Worm (Caenorhabditis elegans) whole organism, L3 larva: ENCODE data around the gene C37C3.12.
A peak's percentile ranks its signal among the peaks of the same experiment; 100 is the strongest.

Source experiments
- R02D3.7 ChIP-seq: fragments of 150-350 bp; optimal IDR thresholded peaks from 2 replicates; lab custom pipeline; 2014; ENCODE audit warnings: missing biosample characterization, missing genetic modification characterization
- ZK546.5 ChIP-seq: sonication (generic microtip); optimal IDR thresholded peaks from 2 replicates; lab custom pipeline; 2017; ENCODE audit warnings: missing biosample characterization, missing genetic modification characterization
- ceh-16 ChIP-seq: sonication (generic microtip); optimal IDR thresholded peaks from 2 replicates; lab custom pipeline; 2017; ENCODE audit warnings: missing biosample characterization, missing genetic modification characterization
- ceh-28 ChIP-seq: fragments of 150-350 bp; optimal IDR thresholded peaks from 2 replicates; lab custom pipeline; 2014; ENCODE audit warnings: missing biosample characterization, missing genetic modification reagents, missing genetic modification characterization
- ceh-9 ChIP-seq: sonication (generic microtip); optimal IDR thresholded peaks from 2 replicates; lab custom pipeline; 2018; ENCODE audit warnings: missing biosample characterization, missing genetic modification characterization
- daf-12 ChIP-seq: fragments of 150-350 bp; optimal IDR thresholded peaks from 2 replicates; lab custom pipeline; 2014; ENCODE audit warnings: missing biosample characterization, missing genetic modification reagents, missing genetic modification characterization
- egl-27 ChIP-seq: sonication (generic microtip); optimal IDR thresholded peaks from 4 replicates; lab custom pipeline; 2017; ENCODE audit warnings: missing biosample characterization, missing genetic modification reagents, missing genetic modification characterization
- egl-5 ChIP-seq: fragments of 150-350 bp; optimal IDR thresholded peaks from 2 replicates; lab custom pipeline; 2017; ENCODE audit warnings: missing biosample characterization, missing genetic modification reagents, missing genetic modification characterization, inconsistent platforms
- elt-1 ChIP-seq: fragments of 150-350 bp; optimal IDR thresholded peaks from 2 replicates; lab custom pipeline; 2014; ENCODE audit warnings: missing biosample characterization, missing genetic modification characterization
- elt-3 ChIP-seq, 3 experiments: fragments of 150-350 bp in 1 of 3; sonication (generic microtip) in 2 of 3; optimal IDR thresholded peaks; 2 replicates in 2 of 3; 4 replicates in 1 of 3; lab custom pipeline; 2014 to 2017; ENCODE audit warnings: missing biosample characterization in 3 of 3, missing genetic modification characterization in 3 of 3
- eor-1 ChIP-seq, 2 experiments: fragments of 150-350 bp; optimal IDR thresholded peaks; 2 replicates each; lab custom pipeline; 2014 to 2018; ENCODE audit warnings: missing biosample characterization in 2 of 2, missing genetic modification characterization in 2 of 2
- fkh-10 ChIP-seq: sonication (generic microtip); optimal IDR thresholded peaks from 2 replicates; lab custom pipeline; 2017; ENCODE audit warnings: missing biosample characterization, missing genetic modification reagents, missing genetic modification characterization
- fkh-2 ChIP-seq: fragments of 150-350 bp; optimal IDR thresholded peaks from 2 replicates; lab custom pipeline; 2014; ENCODE audit warnings: missing biosample characterization, missing genetic modification reagents, missing genetic modification characterization
- fos-1 ChIP-seq: fragments of 150-350 bp; optimal IDR thresholded peaks from 2 replicates; lab custom pipeline; 2014; ENCODE audit warnings: missing biosample characterization, missing genetic modification characterization
- hmg-11 ChIP-seq: sonication (generic microtip); optimal IDR thresholded peaks from 2 replicates; lab custom pipeline; 2016; ENCODE audit warnings: missing genetic modification characterization, missing compliant biosample characterization
- jun-1 ChIP-seq: fragments of 150-350 bp; optimal IDR thresholded peaks from 2 replicates; lab custom pipeline; 2014; ENCODE audit warnings: missing biosample characterization, missing genetic modification reagents, missing genetic modification characterization
- lin-15B ChIP-seq: fragments of 150-350 bp; optimal IDR thresholded peaks from 2 replicates; lab custom pipeline; 2014; ENCODE audit warnings: missing biosample characterization, missing genetic modification characterization
- lin-39 ChIP-seq: fragments of 150-350 bp; optimal IDR thresholded peaks from 2 replicates; lab custom pipeline; 2018; ENCODE audit warnings: missing biosample characterization, missing genetic modification reagents, missing genetic modification characterization
- lsy-12 ChIP-seq: sonication (generic microtip); optimal IDR thresholded peaks from 2 replicates; lab custom pipeline; 2016; ENCODE audit warnings: mild to moderate bottlenecking, missing genetic modification characterization, missing compliant biosample characterization
- mdl-1 ChIP-seq: fragments of 150-350 bp; optimal IDR thresholded peaks from 2 replicates; lab custom pipeline; 2014; ENCODE audit warnings: missing biosample characterization, missing genetic modification characterization
- mml-1 ChIP-seq: fragments of 150-350 bp; sonication (generic microtip); optimal IDR thresholded peaks from 3 replicates; lab custom pipeline; 2014; ENCODE audit warnings: missing biosample characterization, missing genetic modification characterization
- nfya-1 ChIP-seq: sonication (generic microtip); optimal IDR thresholded peaks from 2 replicates; lab custom pipeline; 2017; ENCODE audit warnings: missing genetic modification characterization, mild to moderate bottlenecking, missing compliant biosample characterization, antibody characterized with exemption, moderate library complexity; ENCODE audit not compliant: insufficient read depth
- nhr-12 ChIP-seq: fragments of 150-350 bp; optimal IDR thresholded peaks from 2 replicates; lab custom pipeline; 2014; ENCODE audit warnings: missing biosample characterization, missing genetic modification characterization
- nhr-23 ChIP-seq: fragments of 150-350 bp; optimal IDR thresholded peaks from 2 replicates; lab custom pipeline; 2014; ENCODE audit warnings: missing biosample characterization, missing genetic modification reagents, missing genetic modification characterization
- nhr-237 ChIP-seq: fragments of 150-350 bp; optimal IDR thresholded peaks from 2 replicates; lab custom pipeline; 2014; ENCODE audit warnings: missing biosample characterization, missing genetic modification characterization
- nhr-25 ChIP-seq: sonication (generic microtip); optimal IDR thresholded peaks from 2 replicates; lab custom pipeline; 2017; ENCODE audit warnings: missing biosample characterization, missing genetic modification characterization
- nhr-28 ChIP-seq: fragments of 150-350 bp; optimal IDR thresholded peaks from 2 replicates; lab custom pipeline; 2014; ENCODE audit warnings: missing biosample characterization, missing genetic modification characterization
- nhr-43 ChIP-seq: sonication (generic microtip); optimal IDR thresholded peaks from 2 replicates; lab custom pipeline; 2016; ENCODE audit warnings: mild to moderate bottlenecking, missing genetic modification characterization, missing compliant biosample characterization; ENCODE audit not compliant: poor library complexity, severe bottlenecking
- nhr-67 ChIP-seq: fragments of 150-350 bp; optimal IDR thresholded peaks from 2 replicates; lab custom pipeline; 2014; ENCODE audit warnings: missing biosample characterization, missing genetic modification characterization
- nhr-76 ChIP-seq: fragments of 150-350 bp; sonication (generic microtip); optimal IDR thresholded peaks from 5 replicates; lab custom pipeline; 2014; ENCODE audit warnings: missing biosample characterization, missing genetic modification characterization
- pha-4 ChIP-seq: fragments of 150-350 bp; optimal IDR thresholded peaks from 2 replicates; lab custom pipeline; 2014; ENCODE audit warnings: missing biosample characterization, missing genetic modification reagents, missing genetic modification characterization
- pqm-1 ChIP-seq: fragments of 150-350 bp; optimal IDR thresholded peaks from 2 replicates; lab custom pipeline; 2017; ENCODE audit warnings: missing biosample characterization, missing genetic modification characterization, inconsistent platforms
- sea-2 ChIP-seq: fragments of 150-350 bp; sonication (generic microtip); optimal IDR thresholded peaks from 4 replicates; lab custom pipeline; 2014; ENCODE audit warnings: missing biosample characterization, missing genetic modification reagents, missing genetic modification characterization
- skn-1 ChIP-seq: fragments of 150-350 bp; optimal IDR thresholded peaks from 2 replicates; lab custom pipeline; 2014; ENCODE audit warnings: missing biosample characterization, missing genetic modification characterization
- snpc-4 ChIP-seq: fragments of 150-350 bp; optimal IDR thresholded peaks from 2 replicates; lab custom pipeline; 2014; ENCODE audit warnings: missing biosample characterization, missing genetic modification characterization
- unc-39 ChIP-seq: sonication (generic microtip); optimal IDR thresholded peaks from 4 replicates; lab custom pipeline; 2017; ENCODE audit warnings: missing biosample characterization, missing genetic modification characterization
- unc-62 ChIP-seq: fragments of 150-350 bp; sonication (generic microtip); optimal IDR thresholded peaks from 4 replicates; lab custom pipeline; 2014; ENCODE audit warnings: missing biosample characterization, missing genetic modification reagents, missing genetic modification characterization
- zag-1 ChIP-seq: fragments of 150-350 bp; optimal IDR thresholded peaks from 2 replicates; lab custom pipeline; 2014; ENCODE audit warnings: missing biosample characterization, missing genetic modification characterization
- ztf-11 ChIP-seq: fragments of 150-350 bp; optimal IDR thresholded peaks from 2 replicates; lab custom pipeline; 2014; ENCODE audit warnings: missing biosample characterization, missing genetic modification characterization
- ztf-4 ChIP-seq: fragments of 150-350 bp; optimal IDR thresholded peaks from 2 replicates; lab custom pipeline; 2014; ENCODE audit warnings: missing biosample characterization, missing genetic modification characterization

C37C3.12 gene

ce11 chrV:7826917-7827316 is 12.5 kb downstream of the C37C3.12 start, which contains the start of gene mig-6:
TSS of gene mig-6 (plus strand) at chrV:7827217.
- TF ChIP-seq lsy-12 (tag; lab: Kevin White, UChicago) (no peak), ceh-16 (tag; lab: Kevin White, UChicago) (no peak), unc-39 (tag; lab: Kevin White, UChicago) (no peak), eor-1 (tag; optimal IDR thresholded peaks at IDR 0.05; lab: Kevin White, UChicago) (no peak)

DNA sequence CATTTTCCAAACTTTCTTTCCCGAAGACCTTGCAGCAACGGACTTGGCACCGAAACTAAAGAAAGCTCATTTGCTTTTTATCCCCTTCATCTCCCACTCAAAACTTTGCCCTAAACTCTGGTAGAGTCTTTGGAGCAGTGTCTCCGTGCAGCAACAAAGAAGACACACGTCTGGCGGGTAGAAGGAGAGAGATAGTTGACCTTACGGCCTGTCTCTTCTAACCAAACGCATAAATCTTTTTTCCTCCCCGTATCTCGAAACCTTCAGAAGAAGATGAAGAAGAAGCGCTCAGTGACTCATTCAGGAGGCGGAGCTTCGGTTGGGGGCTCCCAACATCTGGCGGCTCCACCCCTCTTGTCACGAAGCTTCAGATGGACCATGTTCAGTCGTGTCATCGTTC is 13.0 kb downstream of the C37C3.12 start:
- no peak for TF ChIP-seq nhr-43 (tag; lab: Kevin White, UChicago)
- TF ChIP-seq pqm-1 (tag; lab: Kevin White, UChicago) = no peak
- no peak for TF ChIP-seq nhr-23 (tag; lab: Kevin White, UChicago)
- no peak for TF ChIP-seq egl-5 (tag; lab: Kevin White, UChicago)
- no peak for TF ChIP-seq skn-1 (tag; lab: Kevin White, UChicago)
- TF ChIP-seq elt-3 (tag; optimal IDR thresholded peaks at IDR 0.05; lab: Kevin White, UChicago) = no peak

DNA sequence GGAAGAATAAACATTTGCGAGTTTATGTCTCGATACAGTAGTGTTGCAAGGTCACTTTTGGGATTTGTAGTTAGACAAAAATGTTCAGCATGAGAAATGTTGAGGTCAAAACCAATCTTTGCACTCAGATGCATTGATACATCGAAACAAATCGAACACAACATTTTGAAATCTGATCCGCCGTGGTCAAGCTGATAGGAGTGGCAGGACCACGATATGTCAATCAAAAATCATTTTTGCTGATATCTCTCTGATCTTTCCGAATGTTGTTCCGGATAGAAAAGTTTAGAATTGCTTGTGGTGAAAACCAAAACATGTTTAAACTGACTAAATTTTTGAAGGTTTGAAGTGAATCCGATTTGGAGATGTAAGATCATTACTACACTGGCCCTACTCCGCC is 13.5 kb downstream of the C37C3.12 start:
- TF ChIP-seq eor-1 (tag; optimal IDR thresholded peaks at IDR 0.05; lab: Kevin White, UChicago) = no peak
- no peak for TF ChIP-seq lin-15B (tag; lab: Kevin White, UChicago)
- no peak for TF ChIP-seq nhr-25 (tag; lab: Kevin White, UChicago)
- TF ChIP-seq pha-4 (tag; lab: Kevin White, UChicago) = no peak
- TF ChIP-seq egl-27 (tag; lab: Kevin White, UChicago) = no peak
- TF ChIP-seq mml-1 (tag; lab: Kevin White, UChicago) = no peak
- no peak for TF ChIP-seq ceh-16 (tag; lab: Kevin White, UChicago)
- no peak for TF ChIP-seq fos-1 (tag; lab: Kevin White, UChicago)
- TF ChIP-seq hmg-11 = no peak
- TF ChIP-seq elt-1 (tag; lab: Kevin White, UChicago) = no peak
- no peak for TF ChIP-seq unc-39 (tag; lab: Kevin White, UChicago)
- TF ChIP-seq fkh-10 (GFP tag; lab: Kevin White, UChicago) = no peak
- no peak for TF ChIP-seq nhr-76 (tag; lab: Kevin White, UChicago)
- TF ChIP-seq daf-12 = no peak
- TF ChIP-seq nfya-1 (tag; lab: Kevin White, UChicago) = no peak
- no peak for TF ChIP-seq zag-1 (tag; lab: Kevin White, UChicago)
- TF ChIP-seq lsy-12 (tag; lab: Kevin White, UChicago) = no peak
- TF ChIP-seq lin-39 (tag; lab: Kevin White, UChicago) = no peak

DNA sequence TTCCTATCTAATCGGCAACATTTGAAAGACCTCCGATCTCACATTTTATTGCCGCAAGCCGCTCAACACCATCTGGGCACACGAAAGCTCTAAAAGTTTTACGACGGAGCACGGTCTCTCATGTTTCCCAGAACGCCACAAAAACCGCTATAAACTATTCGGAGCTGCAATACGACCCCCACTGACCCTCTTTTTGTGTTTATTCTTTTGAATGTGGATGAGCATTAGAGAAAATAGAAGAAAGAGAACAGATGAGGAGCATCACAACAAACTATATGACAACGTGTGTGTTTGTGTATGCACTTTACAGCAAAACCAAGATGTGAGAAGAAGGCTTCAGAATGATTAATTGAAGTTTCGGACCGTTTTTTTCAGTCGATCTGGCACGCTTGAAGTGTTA is 15.2 kb downstream of the C37C3.12 start:
- TF ChIP-seq jun-1 (tag; lab: Kevin White, UChicago) (no peak), fkh-10 (GFP tag; lab: Kevin White, UChicago) (no peak), unc-39 (tag; lab: Kevin White, UChicago) (no peak), lsy-12 (tag; lab: Kevin White, UChicago) (no peak), ZK546.5 (tag; lab: Kevin White, UChicago) (no peak), sea-2 (no peak), nhr-67 (tag; lab: Kevin White, UChicago) (no peak), ztf-4 (tag; lab: Kevin White, UChicago) (no peak), nhr-25 (tag; lab: Kevin White, UChicago) (no peak), nhr-237 (tag; lab: Kevin White, UChicago) (no peak), ceh-28 (tag; lab: Kevin White, UChicago) (no peak), nhr-43 (tag; lab: Kevin White, UChicago) (no peak), egl-5 (tag; lab: Kevin White, UChicago) (no peak), eor-1 (tag; optimal IDR thresholded peaks at IDR 0.05; lab: Kevin White, UChicago) (no peak), hmg-11 (no peak), lin-15B (tag; lab: Kevin White, UChicago) (no peak), skn-1 (tag; lab: Kevin White, UChicago) (no peak), egl-27 (tag; lab: Kevin White, UChicago) (no peak)

- TF ChIP-seq R02D3.7 (tag; lab: Kevin White, UChicago) (no peak), snpc-4 (tag; lab: Kevin White, UChicago) (no peak), nhr-28 (tag; lab: Kevin White, UChicago) (no peak), skn-1 (tag; lab: Kevin White, UChicago) (no peak), elt-1 (tag; lab: Kevin White, UChicago) (no peak), egl-27 (tag; lab: Kevin White, UChicago) (no peak), lin-39 (tag; lab: Kevin White, UChicago) (peak; percentile 22), mml-1 (tag; lab: Kevin White, UChicago) (no peak), unc-62 (GFP tag; lab: Kevin White, UChicago) (peak; percentile 71), ztf-4 (tag; lab: Kevin White, UChicago) (no peak), ceh-28 (tag; lab: Kevin White, UChicago) (no peak), daf-12 (no peak), unc-39 (tag; lab: Kevin White, UChicago) (no peak), egl-5 (tag; lab: Kevin White, UChicago) (no peak), fkh-2 (no peak), nhr-12 (tag; lab: Kevin White, UChicago) (no peak), pha-4 (tag; lab: Kevin White, UChicago) (no peak), ztf-11 (tag; lab: Kevin White, UChicago) (no peak), ceh-9 (tag; lab: Kevin White, UChicago) (no peak), mdl-1 (tag; lab: Kevin White, UChicago) (no peak), elt-3 (tag; optimal IDR thresholded peaks at IDR 0.05; lab: Kevin White, UChicago) (no peak), ZK546.5 (tag; lab: Kevin White, UChicago) (no peak), hmg-11 (no peak), eor-1 (tag; optimal IDR thresholded peaks at IDR 0.05; lab: Kevin White, UChicago) (no peak), lsy-12 (tag; lab: Kevin White, UChicago) (no peak), nfya-1 (tag; lab: Kevin White, UChicago) (peak; percentile 9)
Measured at ce11 chrV:7822655-7823054, 16.7 kb downstream of the C37C3.12 start.
